Worm (Caenorhabditis elegans) whole organism, L1 larva: ENCODE results near the gene lido-1.

Experiments
- C16A3.4 ChIP-seq: fragments of 150-350 bp; optimal IDR thresholded peaks from 2 replicates; lab custom pipeline; 2014; ENCODE audit warnings: missing biosample characterization, missing genetic modification characterization
- C34B4.2 ChIP-seq: sonication (generic microtip); optimal IDR thresholded peaks from 2 replicates; lab custom pipeline; 2017; ENCODE audit warnings: mild to moderate bottlenecking, missing genetic modification characterization, missing compliant biosample characterization
- F16B12.6 ChIP-seq: fragments of 150-350 bp; optimal IDR thresholded peaks from 2 replicates; lab custom pipeline; 2014; ENCODE audit warnings: missing biosample characterization, missing genetic modification characterization
- aha-1 ChIP-seq: fragments of 150-350 bp; optimal IDR thresholded peaks from 2 replicates; lab custom pipeline; 2014; ENCODE audit warnings: missing biosample characterization, missing genetic modification characterization
- aly-2 ChIP-seq: fragments of 150-350 bp; optimal IDR thresholded peaks from 2 replicates; lab custom pipeline; 2014; ENCODE audit warnings: missing biosample characterization, missing genetic modification characterization
- blmp-1 ChIP-seq: fragments of 150-350 bp; optimal IDR thresholded peaks from 2 replicates; lab custom pipeline; 2014; ENCODE audit warnings: missing biosample characterization, missing genetic modification characterization
- ceh-63 ChIP-seq: fragments of 200-800 bp; sonication (Bioruptor generic); optimal IDR thresholded peaks from 2 replicates; lab custom pipeline; 2018; ENCODE audit warnings: mild to moderate bottlenecking, missing genetic modification characterization, missing compliant biosample characterization
- ceh-90 ChIP-seq: sonication (generic microtip); optimal IDR thresholded peaks from 2 replicates; lab custom pipeline; 2016; ENCODE audit warnings: missing genetic modification characterization, missing compliant biosample characterization
- ces-1 ChIP-seq: fragments of 150-350 bp; optimal IDR thresholded peaks from 2 replicates; lab custom pipeline; 2014; ENCODE audit warnings: missing biosample characterization, missing genetic modification reagents, missing genetic modification characterization
- dsc-1 ChIP-seq: sonication (generic microtip); optimal IDR thresholded peaks from 2 replicates; lab custom pipeline; 2016; ENCODE audit warnings: mild to moderate bottlenecking, missing genetic modification characterization, missing compliant biosample characterization
- efl-1 ChIP-seq, 4 experiments: fragments of 150-350 bp; optimal IDR thresholded peaks in 3 of 4; peaks in 1 of 4; 1 replicate in 1 of 4; 2 replicates in 3 of 4; lab custom pipeline; 2014; ENCODE audit warnings: missing biosample characterization in 2 of 4, missing genetic modification characterization in 2 of 4, missing genetic modification reagents in 2 of 4
- elt-2 ChIP-seq: sonication (generic microtip); optimal IDR thresholded peaks from 2 replicates; lab custom pipeline; 2016; ENCODE audit warnings: missing genetic modification characterization, mild to moderate bottlenecking, inconsistent platforms, missing compliant biosample characterization, missing genetic modification reagents
- elt-3 ChIP-seq, 6 experiments: fragments of 150-350 bp in 1 of 6; sonication (generic microtip); optimal IDR thresholded peaks; 2 replicates each; lab custom pipeline; 2017 to 2018; ENCODE audit warnings: missing biosample characterization in 6 of 6, missing genetic modification characterization in 6 of 6, inconsistent platforms in 1 of 6
- fkh-10 ChIP-seq: sonication (generic microtip); optimal IDR thresholded peaks from 2 replicates; lab custom pipeline; 2017; ENCODE audit warnings: missing biosample characterization, missing genetic modification reagents, missing genetic modification characterization
- fkh-8 ChIP-seq: sonication (generic microtip); optimal IDR thresholded peaks from 2 replicates; lab custom pipeline; 2016; ENCODE audit warnings: mild to moderate bottlenecking, missing genetic modification characterization, missing compliant biosample characterization
- grh-1 ChIP-seq: fragments of 200-800 bp; sonication (Bioruptor generic); IDR thresholded peaks from 2 replicates; pipeline ENCODE4 v1.3.6; 2022; ENCODE audit warnings: missing genetic modification reagents, missing genetic modification characterization, missing compliant biosample characterization
- hlh-17 ChIP-seq: fragments of 200-800 bp; sonication (Bioruptor generic); optimal IDR thresholded peaks from 2 replicates; lab custom pipeline; 2018; ENCODE audit warnings: missing genetic modification characterization, mild to moderate bottlenecking, missing compliant biosample characterization, moderate library complexity, borderline replicate concordance
- hpl-2 ChIP-seq: fragments of 150-350 bp; optimal IDR thresholded peaks from 2 replicates; lab custom pipeline; 2014; ENCODE audit warnings: missing biosample characterization, missing genetic modification reagents, missing genetic modification characterization
- irx-1 ChIP-seq: sonication (generic microtip); optimal IDR thresholded peaks from 2 replicates; lab custom pipeline; 2016; ENCODE audit warnings: missing genetic modification characterization, missing compliant biosample characterization
- isw-1 ChIP-seq: fragments of 200-800 bp; sonication (Bioruptor generic); IDR thresholded peaks from 2 replicates; pipeline ENCODE4 v1.3.6; 2022; ENCODE audit warnings: missing genetic modification characterization, missing compliant biosample characterization
- lin-13 ChIP-seq: fragments of 150-350 bp; optimal IDR thresholded peaks from 2 replicates; lab custom pipeline; 2014; ENCODE audit warnings: missing biosample characterization, missing genetic modification reagents, missing genetic modification characterization
- lin-14 ChIP-seq: fragments of 200-800 bp; sonication (Bioruptor generic); optimal IDR thresholded peaks from 2 replicates; lab custom pipeline; 2018; ENCODE audit warnings: mild to moderate bottlenecking, missing genetic modification characterization, moderate library complexity, missing compliant biosample characterization
- lin-15B ChIP-seq: fragments of 150-350 bp; sonication (generic microtip); optimal IDR thresholded peaks from 3 replicates; lab custom pipeline; 2014; ENCODE audit warnings: missing biosample characterization, missing genetic modification characterization
- lir-3 ChIP-seq: sonication (generic microtip); optimal IDR thresholded peaks from 2 replicates; lab custom pipeline; 2016; ENCODE audit warnings: mild to moderate bottlenecking, missing genetic modification characterization, moderate library complexity, missing compliant biosample characterization; ENCODE audit not compliant: poor library complexity
- lsy-2 ChIP-seq, 2 experiments: fragments of 150-350 bp; optimal IDR thresholded peaks; 2 replicates each; lab custom pipeline; 2014; ENCODE audit warnings: missing biosample characterization in 2 of 2, missing genetic modification characterization in 2 of 2
- mab-9 ChIP-seq: fragments of 200-800 bp; sonication (Bioruptor generic); IDR thresholded peaks from 2 replicates; pipeline ENCODE4 v1.3.6; 2022; ENCODE audit warnings: missing genetic modification reagents, missing genetic modification characterization, missing compliant biosample characterization
- mdl-1 ChIP-seq, 2 experiments: fragments of 150-350 bp; optimal IDR thresholded peaks; 2 replicates each; lab custom pipeline; 2014 to 2017; ENCODE audit warnings: missing biosample characterization in 2 of 2, missing genetic modification characterization in 2 of 2, inconsistent platforms in 1 of 2
- nhr-12 ChIP-seq: sonication (generic microtip); optimal IDR thresholded peaks from 2 replicates; lab custom pipeline; 2017; ENCODE audit warnings: missing biosample characterization, missing genetic modification characterization
- nhr-237 ChIP-seq: fragments of 150-350 bp; optimal IDR thresholded peaks from 2 replicates; lab custom pipeline; 2014; ENCODE audit warnings: missing biosample characterization, missing genetic modification characterization
- nhr-47 ChIP-seq: sonication (generic microtip); optimal IDR thresholded peaks from 2 replicates; lab custom pipeline; 2016; ENCODE audit warnings: mild to moderate bottlenecking, missing genetic modification characterization, moderate library complexity, missing compliant biosample characterization
- nhr-71 ChIP-seq: sonication (generic microtip); optimal IDR thresholded peaks from 2 replicates; lab custom pipeline; 2016; ENCODE audit warnings: mild to moderate bottlenecking, missing genetic modification characterization, moderate library complexity, missing compliant biosample characterization
- nhr-77 ChIP-seq: fragments of 150-350 bp; optimal IDR thresholded peaks from 2 replicates; lab custom pipeline; 2014; ENCODE audit warnings: missing biosample characterization, missing genetic modification characterization
- nhr-84 ChIP-seq: sonication (generic microtip); optimal IDR thresholded peaks from 2 replicates; lab custom pipeline; 2017; ENCODE audit warnings: missing biosample characterization, missing genetic modification characterization
- nhr-85 ChIP-seq: sonication (generic microtip); peaks from one replicate; lab custom pipeline; 2016; ENCODE audit warnings: missing genetic modification characterization, inconsistent platforms, missing compliant biosample characterization
- nhr-90 ChIP-seq: sonication (generic microtip); optimal IDR thresholded peaks from 2 replicates; lab custom pipeline; 2016; ENCODE audit warnings: mild to moderate bottlenecking, missing genetic modification characterization, missing compliant biosample characterization; ENCODE audit not compliant: poor library complexity
- pag-3 ChIP-seq: sonication (generic microtip); optimal IDR thresholded peaks from 2 replicates; lab custom pipeline; 2017; ENCODE audit warnings: missing genetic modification characterization, mild to moderate bottlenecking, missing compliant biosample characterization, antibody characterized with exemption, borderline replicate concordance; ENCODE audit not compliant: insufficient read depth
- pax-3 ChIP-seq: fragments of 200-800 bp; sonication (Bioruptor generic); optimal IDR thresholded peaks from 2 replicates; lab custom pipeline; 2018; ENCODE audit warnings: mild to moderate bottlenecking, missing genetic modification characterization, moderate library complexity, missing compliant biosample characterization
- snpc-4 ChIP-seq: fragments of 150-350 bp; optimal IDR thresholded peaks from 2 replicates; lab custom pipeline; 2014; ENCODE audit warnings: missing biosample characterization, missing genetic modification characterization
- sox-4 ChIP-seq: sonication (generic microtip); optimal IDR thresholded peaks from 2 replicates; lab custom pipeline; 2016; ENCODE audit warnings: missing genetic modification characterization, missing compliant biosample characterization
- swsn-7 ChIP-seq: sonication (generic microtip); optimal IDR thresholded peaks from 2 replicates; lab custom pipeline; 2016; ENCODE audit warnings: missing genetic modification characterization, missing compliant biosample characterization
- unc-130 ChIP-seq: fragments of 150-350 bp; optimal IDR thresholded peaks from 2 replicates; lab custom pipeline; 2017; ENCODE audit warnings: missing biosample characterization, missing genetic modification characterization, inconsistent platforms
- unc-62 ChIP-seq: fragments of 150-350 bp; optimal IDR thresholded peaks from 2 replicates; lab custom pipeline; 2014; ENCODE audit warnings: missing biosample characterization, missing genetic modification reagents, missing genetic modification characterization
- unc-98 ChIP-seq: fragments of 200-800 bp; sonication (Bioruptor generic); IDR thresholded peaks from 2 replicates; pipeline ENCODE4 v1.3.6; 2022; ENCODE audit warnings: missing genetic modification characterization, missing compliant biosample characterization
- vab-15 ChIP-seq: sonication (generic microtip); optimal IDR thresholded peaks from 2 replicates; lab custom pipeline; 2017; ENCODE audit warnings: missing genotype, mild to moderate bottlenecking, missing genetic modification characterization, missing compliant biosample characterization
- xbp-1 ChIP-seq: sonication (generic microtip); optimal IDR thresholded peaks from 2 replicates; lab custom pipeline; 2016; ENCODE audit warnings: missing genetic modification characterization, missing compliant biosample characterization
- zag-1 ChIP-seq: fragments of 150-350 bp; optimal IDR thresholded peaks from 2 replicates; lab custom pipeline; 2014; ENCODE audit warnings: missing biosample characterization, missing genetic modification characterization
- zip-4 ChIP-seq: fragments of 200-800 bp; sonication (Bioruptor generic); optimal IDR thresholded peaks from 2 replicates; lab custom pipeline; 2018; ENCODE audit warnings: mild to moderate bottlenecking, missing genetic modification characterization, moderate library complexity, missing compliant biosample characterization

lido-1 gene

ce11 chrX:17055836-17056783 lies 40.2 kb downstream of the lido-1 start:
- TF ChIP-seq unc-98 (no peak), unc-62 (GFP tag; lab: Kevin White, UChicago) (no peak), C16A3.4 (tag; lab: Kevin White, UChicago) (no peak), lin-14 (GFP tag; lab: Kevin White, UChicago) (peak; percentile 41), pag-3 (tag; lab: Kevin White, UChicago) (no peak), aly-2 (tag; lab: Kevin White, UChicago) (no peak), ceh-63 (GFP tag; lab: Kevin White, UChicago) (no peak), F16B12.6 (no peak), mdl-1 (tag; optimal IDR thresholded peaks at IDR 0.05; lab: Kevin White, UChicago) (no peak), C34B4.2 (tag; lab: Kevin White, UChicago) (no peak), xbp-1 (tag; lab: Kevin White, UChicago) (no peak), ces-1 (no peak), dsc-1 (no peak), nhr-77 (no peak), lin-13 (no peak), isw-1 (GFP tag; lab: Robert Waterston, UW) (no peak), zip-4 (GFP tag; lab: Kevin White, UChicago) (no peak), mab-9 (GFP tag; lab: Robert Waterston, UW) (no peak), nhr-237 (no peak), nhr-84 (no peak), elt-2 (tag; lab: Kevin White, UChicago) (peak; percentile 56), nhr-71 (tag; lab: Kevin White, UChicago) (peak; percentile 20), nhr-12 (tag; lab: Kevin White, UChicago) (no peak), irx-1 (no peak), snpc-4 (tag; lab: Kevin White, UChicago) (peak; percentile 30), efl-1 (optimal IDR thresholded peaks at IDR 0.05; lab: Kevin White, UChicago) (no peak), efl-1 (GFP tag; optimal IDR thresholded peaks at IDR 0.05 in 1 of 2; lab: Kevin White, UChicago) (no peak), lsy-2 (tag; optimal IDR thresholded peaks at IDR 0.05; lab: Kevin White, UChicago) (no peak), blmp-1 (tag; lab: Kevin White, UChicago) (peak; percentile 21), zag-1 (tag; lab: Kevin White, UChicago) (no peak), sox-4 (tag; lab: Kevin White, UChicago) (no peak), ceh-90 (tag; lab: Kevin White, UChicago) (no peak), fkh-8 (tag; lab: Kevin White, UChicago) (no peak), hlh-17 (no peak), nhr-85 (tag; lab: Kevin White, UChicago) (peak; percentile 78), swsn-7 (tag; lab: Kevin White, UChicago) (no peak), aha-1 (no peak), pax-3 (tag; lab: Kevin White, UChicago) (no peak), fkh-10 (GFP tag; lab: Kevin White, UChicago) (no peak), elt-3 (tag; optimal IDR thresholded peaks at IDR 0.05; lab: Kevin White, UChicago) (no peak), lin-15B (tag; lab: Kevin White, UChicago) (no peak), nhr-90 (tag; lab: Kevin White, UChicago) (no peak), lir-3 (tag; lab: Kevin White, UChicago) (no peak), unc-130 (tag; lab: Kevin White, UChicago) (no peak), grh-1 (no peak), hpl-2 (no peak), nhr-47 (tag; lab: Kevin White, UChicago) (no peak), vab-15 (tag; lab: Kevin White, UChicago) (no peak)
